Worm (Caenorhabditis elegans) whole organism, late embryonic: Measurements from ENCODE around the gene str-103.

ENCODE experiments used
- K09A11.1 ChIP-seq: sonication (generic microtip); optimal IDR thresholded peaks from 2 replicates; lab custom pipeline; 2017; ENCODE audit warnings: antibody characterized with exemption, mild to moderate bottlenecking, missing genetic modification characterization, missing compliant biosample characterization; ENCODE audit not compliant: insufficient read depth
- elt-2 ChIP-seq: sonication (generic microtip); optimal IDR thresholded peaks from 2 replicates; lab custom pipeline; 2016; ENCODE audit warnings: missing genetic modification reagents, missing genetic modification characterization, missing compliant biosample characterization

- TF ChIP-seq elt-2 (tag; lab: Kevin White, UChicago): no peak
- no peak for TF ChIP-seq K09A11.1 (tag; lab: Kevin White, UChicago)
Measured at ce11 chrV:16148805-16149204, 30.3 kb upstream of the str-103 start, which contains the start of gene F10A3.4.
